Worm (Caenorhabditis elegans) whole organism, L4/young adult: ENCODE measurements around the gene npr-5.

Source experiments
- W03F9.2 ChIP-seq: fragments of 150-350 bp; optimal IDR thresholded peaks from 2 replicates; lab custom pipeline; 2014; ENCODE audit warnings: missing biosample characterization, missing genetic modification characterization
- him-1 ChIP-seq: sonication (generic microtip); optimal IDR thresholded peaks from 2 replicates; lab custom pipeline; 2016; ENCODE audit warnings: missing genotype, missing genetic modification reagents, missing genetic modification characterization, missing compliant biosample characterization

ce11 chrV:330625-331024 is 49.1 kb upstream of the npr-5 start, which contains the start of gene abt-4:
- TF ChIP-seq W03F9.2 (tag; lab: Kevin White, UChicago) (no peak), him-1 (tag; lab: Kevin White, UChicago) (no peak)
